Fruit fly (Drosophila melanogaster): ENCODE measurements around the gene RnpS1.

RnpS1 gene

dm6 chr3R:9577382-9578137 lies 25.7 kb downstream of the RnpS1 start, which contains the start of the genes Kap-alpha3 and Son (continued):
- TF ChIP-seq CG6272 (GFP tag; IDR thresholded peaks at IDR 0.05) (peak; percentile 91), Atf3 (GFP tag; optimal IDR thresholded peaks at IDR 0.05) (peak; percentile 90), CG1024 (GFP tag; IDR thresholded peaks at IDR 0.05) (peak; percentile 85), CG12155 (GFP tag; optimal IDR thresholded peaks at IDR 0.05) (peak; percentile 89), row (GFP tag; IDR thresholded peaks at IDR 0.05) (peak; percentile 95), CG2875 (GFP tag; optimal IDR thresholded peaks at IDR 0.05) (peak; percentile 86), dysf (GFP tag; IDR thresholded peaks at IDR 0.05) (peak; percentile 88), Lhr (GFP tag; optimal IDR thresholded peaks at IDR 0.05) (peak; percentile 93), pb (GFP tag; optimal IDR thresholded peaks at IDR 0.05) (peak; percentile 92), CG6765 (GFP tag; optimal IDR thresholded peaks at IDR 0.05) (peak; percentile 97), jing (GFP tag; optimal IDR thresholded peaks at IDR 0.05) (peak; percentile 69), CG16815 (GFP tag; optimal IDR thresholded peaks at IDR 0.05) (peak; percentile 87), CG15696 (tag; optimal IDR thresholded peaks at IDR 0.05) (peak; percentile 85), slp2 (GFP tag; optimal IDR thresholded peaks at IDR 0.05) (peak; percentile 91), p53 (GFP tag; optimal IDR thresholded peaks at IDR 0.05) (peak; percentile 83), ham (GFP tag; IDR thresholded peaks at IDR 0.05) (peak; percentile 63; the same call in 1 of the 2 replicates), CG8944 (GFP tag; optimal IDR thresholded peaks at IDR 0.05) (peak; percentile 93), CG10654 (GFP tag; optimal IDR thresholded peaks at IDR 0.05) (peak; percentile 90), CG11560 (tag; IDR thresholded peaks at IDR 0.05) (peak; percentile 71; the same call in 2 of the 3 replicates), TFAM (GFP tag; optimal IDR thresholded peaks at IDR 0.05) (peak; percentile 63), jumu (GFP tag; optimal IDR thresholded peaks at IDR 0.05) (peak; percentile 89), CG15269 (tag; optimal IDR thresholded peaks at IDR 0.05) (peak; percentile 89), ERR (GFP tag; optimal IDR thresholded peaks at IDR 0.05) (peak; percentile 85), Antp (GFP tag; optimal IDR thresholded peaks at IDR 0.05) (peak; percentile 91), Hr39 (optimal IDR thresholded peaks at IDR 0.05) (no peak), D19B (GFP tag; optimal IDR thresholded peaks at IDR 0.05) (peak; percentile 81), pzg (GFP tag; optimal IDR thresholded peaks at IDR 0.05) (peak; percentile 86), CG43689 (GFP tag; IDR thresholded peaks at IDR 0.05) (peak; percentile 70), nmo (GFP tag; optimal IDR thresholded peaks at IDR 0.05) (peak; percentile 95), CG5245 (GFP tag; optimal IDR thresholded peaks at IDR 0.05) (peak; percentile 88), CG10209 (GFP tag; optimal IDR thresholded peaks at IDR 0.05) (peak; percentile 93), CG3281 (GFP tag; optimal IDR thresholded peaks at IDR 0.05) (peak; percentile 94), amos (GFP tag; IDR thresholded peaks at IDR 0.05; ENCODE audit: partially characterized antibody) (peak; percentile 80), HmgD (GFP tag; optimal IDR thresholded peaks at IDR 0.05) (peak; percentile 84), CG9797 (GFP tag; optimal IDR thresholded peaks at IDR 0.05) (peak; percentile 73), sob (GFP tag; IDR thresholded peaks at IDR 0.05) (peak; percentile 93), CG34422 (GFP tag; IDR thresholded peaks at IDR 0.05) (peak; percentile 88), scrt (GFP tag; optimal IDR thresholded peaks at IDR 0.05) (peak; percentile 85), CG34224 (GFP tag; IDR thresholded peaks at IDR 0.05; ENCODE audit: partially characterized antibody) (peak; percentile 82), gsb-n (tag; optimal IDR thresholded peaks at IDR 0.05) (peak; percentile 82), ap (GFP tag; IDR thresholded peaks at IDR 0.05) (peak; percentile 82), CG31365 (tag; optimal IDR thresholded peaks at IDR 0.05) (peak; percentile 78), cg (GFP tag; optimal IDR thresholded peaks at IDR 0.05) (peak; percentile 82), Oli (tag; optimal IDR thresholded peaks at IDR 0.05) (peak; percentile 84), CG1792 (GFP tag; optimal IDR thresholded peaks at IDR 0.05) (peak; percentile 85), CG30403 (GFP tag; optimal IDR thresholded peaks at IDR 0.05) (peak; percentile 94), Usf (GFP tag; optimal IDR thresholded peaks at IDR 0.05) (peak; percentile 84), CG17359 (tag; optimal IDR thresholded peaks at IDR 0.05) (peak; percentile 88), ftz-f1 (GFP tag; optimal IDR thresholded peaks at IDR 0.05) (peak; percentile 82), CG12219 (GFP tag; optimal IDR thresholded peaks at IDR 0.05) (peak; percentile 73)
